Worm (Caenorhabditis elegans) whole organism, L1 larva: ENCODE measurements around the gene Y62H9A.9.

Source experiments
- F16B12.6 ChIP-seq: fragments of 150-350 bp; optimal IDR thresholded peaks from 2 replicates; lab custom pipeline; 2014; ENCODE audit warnings: missing biosample characterization, missing genetic modification characterization
- blmp-1 ChIP-seq: fragments of 150-350 bp; optimal IDR thresholded peaks from 2 replicates; lab custom pipeline; 2014; ENCODE audit warnings: missing biosample characterization, missing genetic modification characterization
- ces-1 ChIP-seq: fragments of 150-350 bp; optimal IDR thresholded peaks from 2 replicates; lab custom pipeline; 2014; ENCODE audit warnings: missing biosample characterization, missing genetic modification reagents, missing genetic modification characterization
- elt-3 ChIP-seq, 6 experiments: fragments of 150-350 bp in 1 of 6; sonication (generic microtip); optimal IDR thresholded peaks; 2 replicates each; lab custom pipeline; 2017 to 2018; ENCODE audit warnings: missing biosample characterization in 6 of 6, missing genetic modification characterization in 6 of 6, inconsistent platforms in 1 of 6
- fos-1 ChIP-seq: fragments of 150-350 bp; optimal IDR thresholded peaks from 2 replicates; lab custom pipeline; 2014; ENCODE audit warnings: missing biosample characterization, missing genetic modification characterization
- hlh-17 ChIP-seq: fragments of 200-800 bp; sonication (Bioruptor generic); optimal IDR thresholded peaks from 2 replicates; lab custom pipeline; 2018; ENCODE audit warnings: missing genetic modification characterization, mild to moderate bottlenecking, missing compliant biosample characterization, moderate library complexity, borderline replicate concordance
- lin-39 ChIP-seq: fragments of 150-350 bp; optimal IDR thresholded peaks from 2 replicates; lab custom pipeline; 2014; ENCODE audit warnings: missing biosample characterization, missing genetic modification reagents, missing genetic modification characterization
- lir-3 ChIP-seq: sonication (generic microtip); optimal IDR thresholded peaks from 2 replicates; lab custom pipeline; 2016; ENCODE audit warnings: mild to moderate bottlenecking, missing genetic modification characterization, moderate library complexity, missing compliant biosample characterization; ENCODE audit not compliant: poor library complexity
- nhr-237 ChIP-seq: fragments of 150-350 bp; optimal IDR thresholded peaks from 2 replicates; lab custom pipeline; 2014; ENCODE audit warnings: missing biosample characterization, missing genetic modification characterization
- nhr-77 ChIP-seq: fragments of 150-350 bp; optimal IDR thresholded peaks from 2 replicates; lab custom pipeline; 2014; ENCODE audit warnings: missing biosample characterization, missing genetic modification characterization
- pqm-1 ChIP-seq: sonication (generic microtip); optimal IDR thresholded peaks from 3 replicates; lab custom pipeline; 2017; ENCODE audit warnings: missing biosample characterization, missing genetic modification characterization
- sox-4 ChIP-seq: sonication (generic microtip); optimal IDR thresholded peaks from 2 replicates; lab custom pipeline; 2016; ENCODE audit warnings: missing genetic modification characterization, missing compliant biosample characterization
- tbx-2 ChIP-seq: sonication (generic microtip); optimal IDR thresholded peaks from 2 replicates; lab custom pipeline; 2016; ENCODE audit warnings: missing genetic modification characterization, missing compliant biosample characterization
- unc-98 ChIP-seq: fragments of 200-800 bp; sonication (Bioruptor generic); IDR thresholded peaks from 2 replicates; pipeline ENCODE4 v1.3.6; 2022; ENCODE audit warnings: missing genetic modification characterization, missing compliant biosample characterization

DNA sequence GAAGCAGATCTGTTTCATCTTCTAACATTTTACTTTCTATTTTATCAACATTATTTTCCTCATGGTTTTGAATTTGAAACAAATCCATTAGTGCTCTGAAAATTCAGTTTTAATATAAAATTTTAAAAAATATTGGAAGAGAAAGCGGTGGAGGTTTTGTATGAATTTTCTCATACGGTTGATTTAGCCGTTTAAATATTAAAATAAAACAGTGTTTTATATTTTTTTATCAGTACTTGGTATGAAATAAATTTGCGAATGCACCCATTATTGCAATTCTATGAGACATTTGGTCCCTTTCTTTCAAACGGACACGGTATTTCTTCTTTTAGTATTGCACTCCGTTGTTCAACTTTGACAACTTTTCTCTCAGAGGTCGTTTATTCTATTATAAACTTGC lies 33.6 kb upstream of the Y62H9A.9 start, which contains the start of gene dot-1.4:
- TF ChIP-seq unc-98 (GFP tag; lab: Robert Waterston, UW) (no peak), sox-4 (tag; lab: Kevin White, UChicago) (no peak), blmp-1 (no peak), lir-3 (tag; lab: Kevin White, UChicago) (no peak), elt-3 (tag; optimal IDR thresholded peaks at IDR 0.05; lab: Kevin White, UChicago) (no peak), nhr-237 (tag; lab: Kevin White, UChicago) (no peak), tbx-2 (tag; lab: Kevin White, UChicago) (no peak), lin-39 (tag; lab: Kevin White, UChicago) (no peak), nhr-77 (no peak), F16B12.6 (tag; lab: Kevin White, UChicago) (no peak), fos-1 (tag; lab: Kevin White, UChicago) (no peak), pqm-1 (no peak), hlh-17 (no peak), ces-1 (GFP tag; lab: Kevin White, UChicago) (no peak)
